Worm (Caenorhabditis elegans) whole organism, early embryonic: ENCODE data around the gene C08B11.9.
A peak's percentile ranks its signal among the peaks of the same experiment; 100 is the strongest.

Experiments used
- B0310.2 ChIP-seq: sonication (generic microtip); optimal IDR thresholded peaks from 2 replicates; lab custom pipeline; 2016; ENCODE audit warnings: mild to moderate bottlenecking, missing genetic modification characterization, missing compliant biosample characterization
- F13C5.2 ChIP-seq: sonication (generic microtip); optimal IDR thresholded peaks from 2 replicates; lab custom pipeline; 2017; ENCODE audit warnings: mild to moderate bottlenecking, missing genetic modification characterization, inconsistent platforms, missing compliant biosample characterization
- aly-1 ChIP-seq: sonication (generic microtip); optimal IDR thresholded peaks from 2 replicates; lab custom pipeline; 2016; ENCODE audit warnings: missing genetic modification characterization, missing compliant biosample characterization
- ama-1 ChIP-seq: fragments of 150-350 bp; optimal IDR thresholded peaks from 2 replicates; lab custom pipeline; 2014
- ceh-13 ChIP-seq: fragments of 200-800 bp; sonication (Bioruptor generic); optimal IDR thresholded peaks from 2 replicates; lab custom pipeline; 2018; ENCODE audit warnings: mild to moderate bottlenecking, missing genetic modification characterization, missing compliant biosample characterization
- ceh-36 ChIP-seq: sonication (generic microtip); optimal IDR thresholded peaks from 2 replicates; lab custom pipeline; 2016; ENCODE audit warnings: missing genetic modification characterization, inconsistent platforms, missing compliant biosample characterization
- ets-7 ChIP-seq: sonication (generic microtip); optimal IDR thresholded peaks from 2 replicates; lab custom pipeline; 2016; ENCODE audit warnings: missing genotype, missing genetic modification characterization, missing compliant biosample characterization
- flt-1 ChIP-seq: fragments of 200-800 bp; sonication (Bioruptor generic); IDR thresholded peaks from 2 replicates; pipeline ENCODE4 v1.3.6; 2022; ENCODE audit warnings: missing genetic modification characterization, missing compliant biosample characterization
- hmbx-1 ChIP-seq: sonication (generic microtip); optimal IDR thresholded peaks from 2 replicates; lab custom pipeline; 2016; ENCODE audit warnings: mild to moderate bottlenecking, missing genetic modification characterization, missing compliant biosample characterization
- hmg-4 ChIP-seq: fragments of 200-800 bp; sonication (Bioruptor generic); optimal IDR thresholded peaks from 2 replicates; lab custom pipeline; 2018; ENCODE audit warnings: mild to moderate bottlenecking, missing genetic modification characterization, missing compliant biosample characterization
- hnd-1 ChIP-seq: sonication (generic microtip); optimal IDR thresholded peaks from 2 replicates; lab custom pipeline; 2016; ENCODE audit warnings: missing genetic modification characterization, missing compliant biosample characterization
- pes-1 ChIP-seq: fragments of 200-800 bp; sonication (Bioruptor generic); IDR thresholded peaks from 2 replicates; pipeline ENCODE4 v1.3.6; 2022; ENCODE audit warnings: missing genetic modification reagents, missing genetic modification characterization, missing compliant biosample characterization
- scrt-1 ChIP-seq: fragments of 200-800 bp; sonication (Bioruptor generic); IDR thresholded peaks from 2 replicates; pipeline ENCODE4 v1.3.6; 2022; ENCODE audit warnings: missing genetic modification characterization, missing compliant biosample characterization
- sea-1 ChIP-seq: fragments of 200-800 bp; sonication (Bioruptor generic); conservative IDR thresholded peaks from 2 replicates; pipeline ENCODE4 v1.3.6; 2022; ENCODE audit warnings: missing genetic modification characterization, missing compliant biosample characterization
- tbx-11 ChIP-seq: fragments of 200-800 bp; sonication (Bioruptor generic); IDR thresholded peaks from 2 replicates; pipeline ENCODE4 v1.3.6; 2022; ENCODE audit warnings: missing genetic modification characterization, missing compliant biosample characterization
- tbx-37 ChIP-seq: fragments of 200-800 bp; sonication (Bioruptor generic); conservative IDR thresholded peaks from 2 replicates; pipeline ENCODE4 v1.3.6; 2022; ENCODE audit warnings: missing genetic modification reagents, missing genetic modification characterization, missing compliant biosample characterization
- tra-4 ChIP-seq: sonication (generic microtip); optimal IDR thresholded peaks from 2 replicates; lab custom pipeline; 2017; ENCODE audit warnings: missing genetic modification characterization, missing compliant biosample characterization

The C08B11.9 gene

ce11 chrII:8051330-8051729 lies 13.4 kb upstream of the C08B11.9 start:
- no peak for TF ChIP-seq F13C5.2 (tag; lab: Kevin White, UChicago)
- no peak for TF ChIP-seq ceh-13 (GFP tag; lab: Kevin White, UChicago)
- no peak for TF ChIP-seq tra-4 (tag; lab: Kevin White, UChicago)
- TF ChIP-seq hnd-1 (tag; lab: Kevin White, UChicago), result no peak
- TF ChIP-seq aly-1, result no peak
- TF ChIP-seq hmg-4 (GFP tag; lab: Kevin White, UChicago), result no peak
- TF ChIP-seq B0310.2 (tag; lab: Kevin White, UChicago), result no peak
- TF ChIP-seq tbx-11, result no peak
- TF ChIP-seq flt-1 (GFP tag; lab: Robert Waterston, UW), result no peak
- TF ChIP-seq ceh-36 (tag; lab: Kevin White, UChicago), result no peak
- no peak for TF ChIP-seq ama-1 (lab: Kevin White, UChicago)
- no peak for TF ChIP-seq ets-7 (tag; lab: Kevin White, UChicago)

ce11 chrII:8050477-8050876 lies 12.5 kb upstream of the C08B11.9 start, which contains the start of gene mtre-1:
TSS of gene mtre-1 (minus strand) at chrII:8050577.
- TF ChIP-seq ama-1 (lab: Kevin White, UChicago) (no peak), sea-1 (GFP tag; lab: Robert Waterston, UW) (no peak)

ce11 chrII:8047264-8047663 lies 9.3 kb upstream of the C08B11.9 start, which contains the start of gene apn-1:
TSS of gene apn-1 (plus strand) at chrII:8047564.
- no peak for TF ChIP-seq tbx-37 (GFP tag; lab: Robert Waterston, UW)
- TF ChIP-seq hmg-4 (GFP tag; lab: Kevin White, UChicago), result no peak
- TF ChIP-seq sea-1 (GFP tag; lab: Robert Waterston, UW), result no peak
- TF ChIP-seq ceh-13 (GFP tag; lab: Kevin White, UChicago), result no peak
- no peak for TF ChIP-seq ama-1 (lab: Kevin White, UChicago)
- TF ChIP-seq pes-1 (GFP tag; lab: Robert Waterston, UW), result no peak
- no peak for TF ChIP-seq flt-1 (GFP tag; lab: Robert Waterston, UW)
- TF ChIP-seq B0310.2 (tag; lab: Kevin White, UChicago), result no peak
- no peak for TF ChIP-seq aly-1
- no peak for TF ChIP-seq hnd-1 (tag; lab: Kevin White, UChicago)
- TF ChIP-seq tra-4 (tag; lab: Kevin White, UChicago), result no peak
- no peak for TF ChIP-seq scrt-1 (GFP tag; lab: Robert Waterston, UW)
- TF ChIP-seq hmbx-1 (tag; lab: Kevin White, UChicago), result no peak
- no peak for TF ChIP-seq tbx-11
- no peak for TF ChIP-seq ceh-36 (tag; lab: Kevin White, UChicago)
- no peak for TF ChIP-seq ets-7 (tag; lab: Kevin White, UChicago)
- no peak for TF ChIP-seq F13C5.2 (tag; lab: Kevin White, UChicago)

- TF ChIP-seq sea-1 (GFP tag; lab: Robert Waterston, UW) (no peak), ceh-36 (tag; lab: Kevin White, UChicago) (no peak)
Measured at ce11 chrII:8042289-8042688, 4.3 kb upstream of the C08B11.9 start, which contains the start of gene T05H10.1. TSS of gene T05H10.1 (plus strand) at chrII:8042589.

ce11 chrII:8041642-8042041 lies 3.7 kb upstream of the C08B11.9 start:
- no peak for TF ChIP-seq F13C5.2 (tag; lab: Kevin White, UChicago)
- no peak for TF ChIP-seq ama-1 (lab: Kevin White, UChicago)
- TF ChIP-seq scrt-1 (GFP tag; lab: Robert Waterston, UW), result no peak
- no peak for TF ChIP-seq B0310.2 (tag; lab: Kevin White, UChicago)
- no peak for TF ChIP-seq pes-1 (GFP tag; lab: Robert Waterston, UW)
- no peak for TF ChIP-seq tbx-37 (GFP tag; lab: Robert Waterston, UW)
- no peak for TF ChIP-seq ets-7 (tag; lab: Kevin White, UChicago)
- TF ChIP-seq hmbx-1 (tag; lab: Kevin White, UChicago), result no peak
- TF ChIP-seq sea-1 (GFP tag; lab: Robert Waterston, UW), result no peak
- no peak for TF ChIP-seq flt-1 (GFP tag; lab: Robert Waterston, UW)
- no peak for TF ChIP-seq aly-1
- no peak for TF ChIP-seq ceh-36 (tag; lab: Kevin White, UChicago)
- TF ChIP-seq tbx-11, result no peak
- no peak for TF ChIP-seq ceh-13 (GFP tag; lab: Kevin White, UChicago)
- TF ChIP-seq hmg-4 (GFP tag; lab: Kevin White, UChicago), result no peak
- TF ChIP-seq hnd-1 (tag; lab: Kevin White, UChicago), result no peak
- TF ChIP-seq tra-4 (tag; lab: Kevin White, UChicago), result no peak

- TF ChIP-seq tbx-37 (GFP tag; lab: Robert Waterston, UW) (0 out of 2 replicates have a peak, but pooled peaks have one; percentile 7), F13C5.2 (tag; lab: Kevin White, UChicago) (no peak), aly-1 (no peak), sea-1 (GFP tag; lab: Robert Waterston, UW) (no peak), pes-1 (GFP tag; lab: Robert Waterston, UW) (no peak), hnd-1 (tag; lab: Kevin White, UChicago) (no peak), ama-1 (lab: Kevin White, UChicago) (no peak)
Measured at ce11 chrII:8039416-8039815, 1.4 kb upstream of the C08B11.9 start, which contains the start of the genes ubh-4 and algn-6. TSS of gene ubh-4 (minus strand) at chrII:8039597. TSS of gene algn-6 (plus strand) at chrII:8039802.

ce11 chrII:8037246-8037645 lies 723 bp downstream of the C08B11.9 start, which contains the start of gene arp-6:
TSS of gene arp-6 (minus strand) at chrII:8037346.
- no peak for TF ChIP-seq tbx-11
- TF ChIP-seq scrt-1 (GFP tag; lab: Robert Waterston, UW), result no peak
- no peak for TF ChIP-seq ets-7 (tag; lab: Kevin White, UChicago)
- no peak for TF ChIP-seq ceh-13 (GFP tag; lab: Kevin White, UChicago)
- TF ChIP-seq hmbx-1 (tag; lab: Kevin White, UChicago), result no peak
- no peak for TF ChIP-seq hmg-4 (GFP tag; lab: Kevin White, UChicago)
- TF ChIP-seq tra-4 (tag; lab: Kevin White, UChicago), result no peak
